Worm (Caenorhabditis elegans) whole organism, L2 larva: ENCODE results near the gene btf-1.
A peak's percentile ranks its signal among the peaks of the same experiment; 100 is the strongest.

Experiments
- C34F6.9 ChIP-seq: fragments of 150-350 bp; optimal IDR thresholded peaks from 2 replicates; lab custom pipeline; 2014; ENCODE audit warnings: missing biosample characterization, missing genetic modification characterization
- F13H6.1 ChIP-seq: sonication (generic microtip); optimal IDR thresholded peaks from 2 replicates; lab custom pipeline; 2016; ENCODE audit warnings: missing genetic modification characterization, missing compliant biosample characterization
- R02D3.7 ChIP-seq: fragments of 150-350 bp; optimal IDR thresholded peaks from 2 replicates; lab custom pipeline; 2014; ENCODE audit warnings: missing biosample characterization, missing genetic modification characterization
- Y55F3AM.14 ChIP-seq: fragments of 200-800 bp; sonication (Bioruptor generic); optimal IDR thresholded peaks from 2 replicates; lab custom pipeline; 2018; ENCODE audit warnings: mild to moderate bottlenecking, missing genetic modification characterization, missing compliant biosample characterization
- alr-1 ChIP-seq: fragments of 150-350 bp; optimal IDR thresholded peaks from 2 replicates; lab custom pipeline; 2014; ENCODE audit warnings: missing biosample characterization, missing genetic modification characterization
- ceh-82 ChIP-seq: fragments of 150-350 bp; optimal IDR thresholded peaks from 2 replicates; lab custom pipeline; 2014; ENCODE audit warnings: missing biosample characterization, missing genetic modification characterization
- crh-2 ChIP-seq: sonication (generic microtip); optimal IDR thresholded peaks from 2 replicates; lab custom pipeline; 2017; ENCODE audit warnings: missing biosample characterization, missing genetic modification characterization
- dmd-4 ChIP-seq: sonication (generic microtip); optimal IDR thresholded peaks from 2 replicates; lab custom pipeline; 2017; ENCODE audit warnings: missing biosample characterization, missing genetic modification characterization
- egl-27 ChIP-seq: sonication (generic microtip); optimal IDR thresholded peaks from 3 replicates; lab custom pipeline; 2017; ENCODE audit warnings: missing biosample characterization, missing genetic modification reagents, missing genetic modification characterization
- elt-1 ChIP-seq: fragments of 150-350 bp; optimal IDR thresholded peaks from 2 replicates; lab custom pipeline; 2014; ENCODE audit warnings: missing biosample characterization, missing genetic modification characterization
- elt-3 ChIP-seq: sonication (generic microtip); optimal IDR thresholded peaks from 2 replicates; lab custom pipeline; 2017; ENCODE audit warnings: missing biosample characterization, missing genetic modification characterization
- fos-1 ChIP-seq: fragments of 150-350 bp; optimal IDR thresholded peaks from 2 replicates; lab custom pipeline; 2014; ENCODE audit warnings: missing biosample characterization, missing genetic modification characterization
- gmeb-1 ChIP-seq: fragments of 150-350 bp; optimal IDR thresholded peaks from 2 replicates; lab custom pipeline; 2014; ENCODE audit warnings: missing biosample characterization, missing genetic modification characterization
- lin-11 ChIP-seq: fragments of 150-350 bp; sonication (generic microtip); optimal IDR thresholded peaks from 2 replicates; lab custom pipeline; 2014; ENCODE audit warnings: missing biosample characterization, missing genetic modification characterization, inconsistent platforms, mixed read lengths
- lin-39 ChIP-seq: fragments of 150-350 bp; optimal IDR thresholded peaks from 2 replicates; lab custom pipeline; 2014; ENCODE audit warnings: missing biosample characterization, missing genetic modification reagents, missing genetic modification characterization
- lsy-2 ChIP-seq, 2 experiments: fragments of 150-350 bp in 1 of 2; sonication (generic microtip) in 1 of 2; optimal IDR thresholded peaks; 2 replicates each; lab custom pipeline; 2014 to 2017; ENCODE audit warnings: missing biosample characterization in 2 of 2, missing genetic modification characterization in 2 of 2
- mab-5 ChIP-seq: fragments of 150-350 bp; optimal IDR thresholded peaks from 2 replicates; lab custom pipeline; 2014; ENCODE audit warnings: missing biosample characterization, missing genetic modification characterization
- mbf-1 ChIP-seq: sonication (generic microtip); optimal IDR thresholded peaks from 2 replicates; lab custom pipeline; 2017; ENCODE audit warnings: missing biosample characterization, missing genetic modification characterization
- mdl-1 ChIP-seq, 2 experiments: fragments of 150-350 bp in 1 of 2; sonication (generic microtip) in 1 of 2; optimal IDR thresholded peaks; 2 replicates each; lab custom pipeline; 2017; ENCODE audit warnings: missing biosample characterization in 2 of 2, missing genetic modification characterization in 2 of 2
- nhr-10 ChIP-seq: sonication (generic microtip); optimal IDR thresholded peaks from 2 replicates; lab custom pipeline; 2017; ENCODE audit warnings: missing biosample characterization, missing genetic modification characterization
- nhr-12 ChIP-seq: fragments of 150-350 bp; optimal IDR thresholded peaks from 2 replicates; lab custom pipeline; 2014; ENCODE audit warnings: missing biosample characterization, missing genetic modification characterization
- nhr-129 ChIP-seq: fragments of 150-350 bp; optimal IDR thresholded peaks from 2 replicates; lab custom pipeline; 2014; ENCODE audit warnings: missing biosample characterization, missing genetic modification characterization
- nhr-237 ChIP-seq: fragments of 150-350 bp; optimal IDR thresholded peaks from 2 replicates; lab custom pipeline; 2014; ENCODE audit warnings: missing biosample characterization, missing genetic modification characterization
- nhr-25 ChIP-seq: fragments of 150-350 bp; sonication (generic microtip); optimal IDR thresholded peaks from 3 replicates; lab custom pipeline; 2014; ENCODE audit warnings: missing biosample characterization, missing genetic modification characterization
- nhr-6 ChIP-seq: fragments of 150-350 bp; optimal IDR thresholded peaks from 2 replicates; lab custom pipeline; 2014; ENCODE audit warnings: missing biosample characterization, missing genetic modification characterization
- peb-1 ChIP-seq: fragments of 150-350 bp; optimal IDR thresholded peaks from 2 replicates; lab custom pipeline; 2014; ENCODE audit warnings: missing biosample characterization, missing genetic modification characterization
- sem-4 ChIP-seq: fragments of 150-350 bp; optimal IDR thresholded peaks from 2 replicates; lab custom pipeline; 2014; ENCODE audit warnings: missing biosample characterization, missing genetic modification reagents, missing genetic modification characterization
- skn-1 ChIP-seq: sonication (generic microtip); optimal IDR thresholded peaks from 2 replicates; lab custom pipeline; 2017; ENCODE audit warnings: missing biosample characterization, missing genetic modification characterization
- sma-3 ChIP-seq: sonication (generic microtip); optimal IDR thresholded peaks from 2 replicates; lab custom pipeline; 2016; ENCODE audit warnings: missing genetic modification reagents, missing genetic modification characterization, missing compliant biosample characterization
- sma-9 ChIP-seq, 2 experiments: fragments of 150-350 bp in 1 of 2; sonication (generic microtip) in 1 of 2; optimal IDR thresholded peaks; 2 replicates each; lab custom pipeline; 2014 to 2016; ENCODE audit warnings: missing genetic modification characterization in 2 of 2, mild to moderate bottlenecking in 1 of 2, missing biosample characterization in 1 of 2, missing compliant biosample characterization in 1 of 2, missing genetic modification reagents in 1 of 2, moderate library complexity in 1 of 2
- snpc-4 ChIP-seq: fragments of 150-350 bp; optimal IDR thresholded peaks from 2 replicates; lab custom pipeline; 2014; ENCODE audit warnings: missing biosample characterization, missing genetic modification characterization
- unc-39 ChIP-seq: fragments of 150-350 bp; optimal IDR thresholded peaks from 2 replicates; lab custom pipeline; 2014; ENCODE audit warnings: missing biosample characterization, missing genetic modification characterization
- unc-55 ChIP-seq: fragments of 150-350 bp; sonication (generic microtip); optimal IDR thresholded peaks from 3 replicates; lab custom pipeline; 2014; ENCODE audit warnings: missing biosample characterization, missing genetic modification reagents, missing genetic modification characterization
- unc-62 ChIP-seq: fragments of 150-350 bp; optimal IDR thresholded peaks from 2 replicates; lab custom pipeline; 2014; ENCODE audit warnings: missing biosample characterization, missing genetic modification reagents, missing genetic modification characterization
- zag-1 ChIP-seq: fragments of 150-350 bp; optimal IDR thresholded peaks from 2 replicates; lab custom pipeline; 2014; ENCODE audit warnings: missing biosample characterization, missing genetic modification characterization
- ztf-1 ChIP-seq: fragments of 200-800 bp; sonication (Bioruptor generic); conservative IDR thresholded peaks from 2 replicates; pipeline ENCODE4 v1.3.6; 2022; ENCODE audit warnings: missing genetic modification characterization, missing compliant biosample characterization
- ztf-11 ChIP-seq: sonication (generic microtip); optimal IDR thresholded peaks from 2 replicates; lab custom pipeline; 2017; ENCODE audit warnings: missing biosample characterization, missing genetic modification characterization
- ztf-4 ChIP-seq: fragments of 150-350 bp; optimal IDR thresholded peaks from 2 replicates; lab custom pipeline; 2014; ENCODE audit warnings: missing biosample characterization, missing genetic modification characterization

Gene btf-1

ce11 chrII:13174435-13174834 is 25.5 kb upstream of the btf-1 start:
- TF ChIP-seq mdl-1 (tag; optimal IDR thresholded peaks at IDR 0.05; lab: Kevin White, UChicago) (no peak), dmd-4 (tag; lab: Kevin White, UChicago) (no peak), elt-3 (tag; lab: Kevin White, UChicago) (no peak), ztf-1 (no peak), Y55F3AM.14 (GFP tag; lab: Kevin White, UChicago) (no peak)

- TF ChIP-seq ztf-4 (tag; lab: Kevin White, UChicago): no peak
- TF ChIP-seq lin-39 (tag; lab: Kevin White, UChicago): no peak
- TF ChIP-seq lsy-2 (tag; optimal IDR thresholded peaks at IDR 0.05; lab: Kevin White, UChicago): no peak
- TF ChIP-seq unc-39 (tag; lab: Kevin White, UChicago): no peak
- TF ChIP-seq, all 48 proteins: peak for 0
Measured at ce11 chrII:13181465-13181864, 18.5 kb upstream of the btf-1 start, which contains the start of gene W09H1.1. TSS of gene W09H1.1 (minus strand) at chrII:13181565.

- no peak for TF ChIP-seq crh-2 (tag; lab: Kevin White, UChicago)
- no peak for TF ChIP-seq fos-1 (tag; lab: Kevin White, UChicago)
- TF ChIP-seq nhr-10 (tag; lab: Kevin White, UChicago): no peak
- no peak for TF ChIP-seq sem-4 (tag; lab: Kevin White, UChicago)
- TF ChIP-seq egl-27 (tag; lab: Kevin White, UChicago): no peak
- TF ChIP-seq unc-62: no peak
- no peak for TF ChIP-seq ceh-82 (tag; lab: Kevin White, UChicago)
- no peak for TF ChIP-seq ztf-4 (tag; lab: Kevin White, UChicago)
- TF ChIP-seq nhr-12 (tag; lab: Kevin White, UChicago): no peak
- TF ChIP-seq peb-1: no peak
- no peak for TF ChIP-seq nhr-6 (tag; lab: Kevin White, UChicago)
- TF ChIP-seq mab-5 (tag; lab: Kevin White, UChicago): no peak
- no peak for TF ChIP-seq skn-1 (tag; lab: Kevin White, UChicago)
- TF ChIP-seq, all 48 proteins: peak for 0
Measured at ce11 chrII:13183228-13183755, 16.7 kb upstream of the btf-1 start, which contains the start of the genes W09H1.4 and his-73. TSS of gene W09H1.4 (plus strand) at chrII:13183528. TSS of gene his-73 (plus strand) at chrII:13183705.

ce11 chrII:13184129-13184528 is 15.8 kb upstream of the btf-1 start, which contains the start of gene W09H1.3:
TSS of gene W09H1.3 (plus strand) at chrII:13184429.
- no peak for TF ChIP-seq ztf-4 (tag; lab: Kevin White, UChicago)
- TF ChIP-seq peb-1: no peak
- no peak for TF ChIP-seq F13H6.1 (tag; lab: Kevin White, UChicago)
- TF ChIP-seq nhr-25: no peak
- TF ChIP-seq lsy-2 (tag; optimal IDR thresholded peaks at IDR 0.05; lab: Kevin White, UChicago): no peak
- TF ChIP-seq nhr-6 (tag; lab: Kevin White, UChicago): no peak
- TF ChIP-seq, all 48 proteins: peak for 0

ce11 chrII:13187188-13187587 is 12.8 kb upstream of the btf-1 start, which contains the start of gene mecr-1:
TSS of gene mecr-1 (minus strand) at chrII:13187314.
- TF ChIP-seq nhr-25 (peak; percentile 33), nhr-129 (peak; percentile 29), lsy-2 (tag; optimal IDR thresholded peaks at IDR 0.05; lab: Kevin White, UChicago) (peak in 1 of 2 experiments; percentile 65), C34F6.9 (peak; percentile 59), crh-2 (tag; lab: Kevin White, UChicago) (peak; percentile 45), unc-55 (peak; percentile 69), mdl-1 (tag; optimal IDR thresholded peaks at IDR 0.05; lab: Kevin White, UChicago) (no peak), F13H6.1 (tag; lab: Kevin White, UChicago) (no peak), R02D3.7 (peak; percentile 86)

- TF ChIP-seq F13H6.1 (tag; lab: Kevin White, UChicago) (no peak), sem-4 (tag; lab: Kevin White, UChicago) (no peak)
Measured at ce11 chrII:13188084-13188483, 11.9 kb upstream of the btf-1 start.

ce11 chrII:13189363-13189762 is 10.6 kb upstream of the btf-1 start:
- no peak for TF ChIP-seq ceh-82 (tag; lab: Kevin White, UChicago)
- no peak for TF ChIP-seq lin-11 (tag; lab: Kevin White, UChicago)
- peak; percentile 62 for TF ChIP-seq F13H6.1 (tag; lab: Kevin White, UChicago)
- peak; percentile 82 for TF ChIP-seq sma-9 (GFP tag; optimal IDR thresholded peaks at IDR 0.05; lab: Kevin White, UChicago)
- TF ChIP-seq sma-9 (tag; optimal IDR thresholded peaks at IDR 0.05; lab: Kevin White, UChicago): no peak
- no peak for TF ChIP-seq elt-1
- TF ChIP-seq snpc-4 (tag; lab: Kevin White, UChicago): peak; percentile 4
- no peak for TF ChIP-seq egl-27 (tag; lab: Kevin White, UChicago)
- TF ChIP-seq skn-1 (tag; lab: Kevin White, UChicago): no peak
- no peak for TF ChIP-seq mbf-1
- TF ChIP-seq mdl-1 (tag; optimal IDR thresholded peaks at IDR 0.05; lab: Kevin White, UChicago): peak in 1 of 2 experiments; percentile 6
- no peak for TF ChIP-seq alr-1 (tag; lab: Kevin White, UChicago)
- TF ChIP-seq unc-55: no peak
- no peak for TF ChIP-seq ztf-4 (tag; lab: Kevin White, UChicago)
- no peak for TF ChIP-seq ztf-1
- no peak for TF ChIP-seq ztf-11 (tag; lab: Kevin White, UChicago)
- peak; percentile 44 for TF ChIP-seq nhr-129
- no peak for TF ChIP-seq gmeb-1
- no peak for TF ChIP-seq nhr-237
- TF ChIP-seq zag-1 (tag; lab: Kevin White, UChicago): no peak
- TF ChIP-seq sma-3 (GFP tag; lab: Kevin White, UChicago): peak; percentile 30
- TF ChIP-seq dmd-4 (tag; lab: Kevin White, UChicago): no peak
- TF ChIP-seq Y55F3AM.14 (GFP tag; lab: Kevin White, UChicago): peak; percentile 4
